Worm (Caenorhabditis elegans) whole organism, young adult: Measurements from ENCODE around the gene str-10.

Experiments used
- B0019.2 ChIP-seq: fragments of 200-800 bp; sonication (Bioruptor generic); conservative IDR thresholded peaks from 2 replicates; pipeline ENCODE4 v1.3.6; 2022; ENCODE audit warnings: missing genetic modification reagents, missing genetic modification characterization, missing compliant biosample characterization
- B0261.1 ChIP-seq: sonication (generic microtip); optimal IDR thresholded peaks from 2 replicates; lab custom pipeline; 2016; ENCODE audit warnings: mild to moderate bottlenecking, missing genetic modification characterization, moderate library complexity, missing compliant biosample characterization
- D2030.7 ChIP-seq: fragments of 200-800 bp; sonication (Bioruptor generic); IDR thresholded peaks from 2 replicates; pipeline ENCODE4 v1.3.6; 2022; ENCODE audit warnings: missing genetic modification reagents, missing genetic modification characterization, missing compliant biosample characterization
- F10E7.11 ChIP-seq: sonication (generic microtip); optimal IDR thresholded peaks from 2 replicates; lab custom pipeline; 2017; ENCODE audit warnings: mild to moderate bottlenecking, missing genetic modification characterization, moderate library complexity, missing compliant biosample characterization
- F23B12.7 ChIP-seq: sonication (generic microtip); optimal IDR thresholded peaks from 2 replicates; lab custom pipeline; 2017; ENCODE audit warnings: missing genetic modification characterization, mild to moderate bottlenecking, missing compliant biosample characterization, antibody characterized with exemption, moderate library complexity; ENCODE audit not compliant: insufficient read depth
- F37B4.10 ChIP-seq: fragments of 200-800 bp; sonication (Bioruptor generic); IDR thresholded peaks from 2 replicates; pipeline ENCODE4 v1.3.6; 2022; ENCODE audit warnings: missing genetic modification characterization, missing compliant biosample characterization
- F49E8.2 ChIP-seq: sonication (generic microtip); optimal IDR thresholded peaks from 3 replicates; lab custom pipeline; 2017; ENCODE audit warnings: missing genetic modification characterization, mild to moderate bottlenecking, missing compliant biosample characterization, antibody characterized with exemption, moderate library complexity; ENCODE audit not compliant: insufficient read depth
- F52B5.7 ChIP-seq: sonication (generic microtip); optimal IDR thresholded peaks from 2 replicates; lab custom pipeline; 2016; ENCODE audit warnings: mild to moderate bottlenecking, missing genetic modification characterization, missing compliant biosample characterization
- F55B11.4 ChIP-seq: sonication (generic microtip); optimal IDR thresholded peaks from 2 replicates; lab custom pipeline; 2016; ENCODE audit warnings: missing compliant biosample characterization, missing genetic modification characterization, borderline replicate concordance; ENCODE audit not compliant: insufficient read depth
- T26A5.8 ChIP-seq: sonication (generic microtip); optimal IDR thresholded peaks from 2 replicates; lab custom pipeline; 2016; ENCODE audit warnings: missing genetic modification characterization, missing compliant biosample characterization
- Y53F4B.3 ChIP-seq: fragments of 200-800 bp; sonication (Bioruptor generic); IDR thresholded peaks from 2 replicates; pipeline ENCODE4 v1.3.6; 2022; ENCODE audit warnings: missing genetic modification reagents, missing genetic modification characterization, missing compliant biosample characterization
- Y56A3A.18 ChIP-seq: fragments of 200-800 bp; sonication (Bioruptor generic); IDR thresholded peaks from 2 replicates; pipeline ENCODE4 v1.3.6; 2022; ENCODE audit warnings: missing genetic modification reagents, missing genetic modification characterization, missing compliant biosample characterization
- aptf-2 ChIP-seq: fragments of 200-800 bp; sonication (Bioruptor generic); conservative IDR thresholded peaks from 2 replicates; pipeline ENCODE4 v1.3.6; 2022; ENCODE audit warnings: missing genetic modification reagents, missing genetic modification characterization, missing compliant biosample characterization
- aptf-3 ChIP-seq: fragments of 200-800 bp; sonication (Bioruptor generic); IDR thresholded peaks from 2 replicates; pipeline ENCODE4 v1.3.6; 2022; ENCODE audit warnings: missing genetic modification characterization, missing compliant biosample characterization
- atf-7 ChIP-seq: sonication (generic microtip); optimal IDR thresholded peaks from 2 replicates; lab custom pipeline; 2017; ENCODE audit warnings: mild to moderate bottlenecking, missing genetic modification characterization, missing compliant biosample characterization
- athp-1 ChIP-seq: sonication (generic microtip); optimal IDR thresholded peaks from 2 replicates; lab custom pipeline; 2017; ENCODE audit warnings: mild to moderate bottlenecking, missing genetic modification characterization, missing compliant biosample characterization
- attf-3 ChIP-seq: fragments of 200-800 bp; sonication (Bioruptor generic); conservative IDR thresholded peaks from 2 replicates; pipeline ENCODE4 v1.3.6; 2022; ENCODE audit warnings: missing genetic modification reagents, missing genetic modification characterization, missing compliant biosample characterization
- cebp-1 ChIP-seq, 2 experiments: fragments of 200-800 bp in 1 of 2; sonication (Bioruptor generic) in 1 of 2; sonication (generic microtip) in 1 of 2; IDR thresholded peaks in 1 of 2; optimal IDR thresholded peaks in 1 of 2; 2 replicates each; pipeline versions ENCODE4 v1.3.6 to Lab custom; 2017 to 2022; ENCODE audit warnings: missing compliant biosample characterization in 2 of 2, missing genetic modification characterization in 2 of 2, mild to moderate bottlenecking in 1 of 2, missing genetic modification reagents in 1 of 2, moderate library complexity in 1 of 2
- cebp-2 ChIP-seq: fragments of 200-800 bp; sonication (Bioruptor generic); IDR thresholded peaks from 2 replicates; pipeline ENCODE4 v1.3.6; 2022; ENCODE audit warnings: missing genetic modification characterization, missing compliant biosample characterization
- ceh-40 ChIP-seq: fragments of 200-800 bp; sonication (Bioruptor generic); IDR thresholded peaks from 2 replicates; pipeline ENCODE4 v1.3.6; 2022; ENCODE audit warnings: missing genetic modification characterization, missing compliant biosample characterization
- chd-7 ChIP-seq: sonication (generic microtip); optimal IDR thresholded peaks from 2 replicates; lab custom pipeline; 2016; ENCODE audit warnings: mild to moderate bottlenecking, missing genetic modification characterization, moderate library complexity, missing compliant biosample characterization
- die-1 ChIP-seq: sonication (generic microtip); optimal IDR thresholded peaks from 2 replicates; lab custom pipeline; 2016; ENCODE audit warnings: missing genotype, mild to moderate bottlenecking, missing genetic modification characterization, missing compliant biosample characterization
- egl-18 ChIP-seq: fragments of 200-800 bp; sonication (Bioruptor generic); IDR thresholded peaks from 2 replicates; pipeline ENCODE4 v1.3.6; 2022; ENCODE audit warnings: missing genetic modification reagents, missing genetic modification characterization, missing compliant biosample characterization
- him-1 ChIP-seq: sonication (generic microtip); optimal IDR thresholded peaks from 2 replicates; lab custom pipeline; 2016; ENCODE audit warnings: missing genotype, missing genetic modification reagents, missing genetic modification characterization, missing compliant biosample characterization
- hlh-12 ChIP-seq: sonication (generic microtip); optimal IDR thresholded peaks from 2 replicates; lab custom pipeline; 2016; ENCODE audit warnings: missing genetic modification characterization, missing compliant biosample characterization
- hlh-26 ChIP-seq: fragments of 200-800 bp; sonication (Bioruptor generic); conservative IDR thresholded peaks from 2 replicates; pipeline ENCODE4 v1.3.6; 2022; ENCODE audit warnings: missing genetic modification reagents, missing genetic modification characterization, missing compliant biosample characterization
- hsf-1 ChIP-seq: fragments of 200-800 bp; sonication (Bioruptor generic); IDR thresholded peaks from 2 replicates; pipeline ENCODE4 v1.3.6; 2022; ENCODE audit warnings: missing genetic modification reagents, missing genetic modification characterization, missing compliant biosample characterization
- lag-1 ChIP-seq: fragments of 200-800 bp; sonication (Bioruptor generic); IDR thresholded peaks from 2 replicates; pipeline ENCODE4 v1.3.6; 2022; ENCODE audit warnings: missing genetic modification reagents, missing genetic modification characterization, missing compliant biosample characterization
- let-526 ChIP-seq: fragments of 200-800 bp; sonication (Bioruptor generic); IDR thresholded peaks from 2 replicates; pipeline ENCODE4 v1.3.6; 2022; ENCODE audit warnings: missing genetic modification reagents, missing genetic modification characterization, missing compliant biosample characterization
- let-607 ChIP-seq, 2 experiments: fragments of 200-800 bp in 1 of 2; sonication (Bioruptor generic) in 1 of 2; sonication (generic microtip) in 1 of 2; optimal IDR thresholded peaks; 2 replicates each; lab custom pipeline; 2016 to 2018; ENCODE audit warnings: mild to moderate bottlenecking in 2 of 2, missing compliant biosample characterization in 2 of 2, missing genetic modification characterization in 2 of 2, moderate library complexity in 2 of 2, missing genotype in 1 of 2
- lin-26 ChIP-seq: fragments of 200-800 bp; sonication (Bioruptor generic); IDR thresholded peaks from 2 replicates; pipeline ENCODE4 v1.3.6; 2022; ENCODE audit warnings: missing genetic modification reagents, missing genetic modification characterization, missing compliant biosample characterization
- lin-54 ChIP-seq: fragments of 200-800 bp; sonication (Bioruptor generic); optimal IDR thresholded peaks from 2 replicates; lab custom pipeline; 2018; ENCODE audit warnings: mild to moderate bottlenecking, missing genetic modification characterization, missing compliant biosample characterization
- lir-1 ChIP-seq: fragments of 200-800 bp; sonication (Bioruptor generic); conservative IDR thresholded peaks from 2 replicates; pipeline ENCODE4 v1.3.6; 2022; ENCODE audit warnings: missing genetic modification reagents, missing genetic modification characterization, missing compliant biosample characterization
- madf-3 ChIP-seq: fragments of 200-800 bp; sonication (Bioruptor generic); IDR thresholded peaks from 2 replicates; pipeline ENCODE4 v1.3.6; 2022; ENCODE audit warnings: missing genetic modification reagents, missing genetic modification characterization, missing compliant biosample characterization
- madf-8 ChIP-seq: fragments of 200-800 bp; sonication (Bioruptor generic); conservative IDR thresholded peaks from 2 replicates; pipeline ENCODE4 v1.3.6; 2022; ENCODE audit warnings: missing genetic modification reagents, missing genetic modification characterization, missing compliant biosample characterization
- mes-4 ChIP-seq: sonication (generic microtip); optimal IDR thresholded peaks from 2 replicates; lab custom pipeline; 2016; ENCODE audit warnings: missing genotype, missing genetic modification characterization, missing compliant biosample characterization
- nfya-2 ChIP-seq: fragments of 200-800 bp; sonication (Bioruptor generic); IDR thresholded peaks from 2 replicates; pipeline ENCODE4 v1.3.6; 2022; ENCODE audit warnings: missing genetic modification reagents, missing genetic modification characterization, missing compliant biosample characterization
- nfyb-1 ChIP-seq: fragments of 200-800 bp; sonication (Bioruptor generic); IDR thresholded peaks from 2 replicates; pipeline ENCODE4 v1.3.6; 2022; ENCODE audit warnings: missing genetic modification reagents, missing genetic modification characterization, missing compliant biosample characterization
- nhr-120 ChIP-seq: fragments of 200-800 bp; sonication (Bioruptor generic); IDR thresholded peaks from 2 replicates; pipeline ENCODE4 v1.3.6; 2022; ENCODE audit warnings: missing genetic modification characterization, missing compliant biosample characterization
- nhr-27 ChIP-seq: fragments of 200-800 bp; sonication (Bioruptor generic); optimal IDR thresholded peaks from 2 replicates; lab custom pipeline; 2018; ENCODE audit warnings: mild to moderate bottlenecking, missing genetic modification characterization, moderate library complexity, missing compliant biosample characterization
- nhr-90 ChIP-seq: sonication (generic microtip); optimal IDR thresholded peaks from 2 replicates; lab custom pipeline; 2016; ENCODE audit warnings: missing genotype, mild to moderate bottlenecking, missing genetic modification characterization, missing compliant biosample characterization
- sptf-2 ChIP-seq: fragments of 200-800 bp; sonication (Bioruptor generic); optimal IDR thresholded peaks from 2 replicates; lab custom pipeline; 2018; ENCODE audit warnings: mild to moderate bottlenecking, missing genetic modification characterization, missing compliant biosample characterization
- tbp1 ChIP-seq: fragments of 200-800 bp; sonication (Bioruptor generic); optimal IDR thresholded peaks from 2 replicates; lab custom pipeline; 2018; ENCODE audit warnings: mild to moderate bottlenecking, missing genetic modification characterization, missing compliant biosample characterization
- tbx-9 ChIP-seq: sonication (generic microtip); optimal IDR thresholded peaks from 2 replicates; lab custom pipeline; 2016; ENCODE audit warnings: borderline replicate concordance, missing genetic modification characterization, inconsistent platforms, missing compliant biosample characterization
- unc-130 ChIP-seq: sonication (generic microtip); optimal IDR thresholded peaks from 2 replicates; lab custom pipeline; 2016; ENCODE audit warnings: missing genetic modification reagents, missing genetic modification characterization, missing compliant biosample characterization
- zfh-2 ChIP-seq: fragments of 200-800 bp; sonication (Bioruptor generic); conservative IDR thresholded peaks from 2 replicates; pipeline ENCODE4 v1.3.6; 2022; ENCODE audit warnings: missing genetic modification reagents, missing genetic modification characterization, missing compliant biosample characterization
- zim-3 ChIP-seq: sonication (generic microtip); optimal IDR thresholded peaks from 2 replicates; lab custom pipeline; 2017; ENCODE audit warnings: mild to moderate bottlenecking, missing genetic modification characterization, moderate library complexity, missing compliant biosample characterization
- ztf-6 ChIP-seq: fragments of 200-800 bp; sonication (Bioruptor generic); IDR thresholded peaks from 2 replicates; pipeline ENCODE4 v1.3.6; 2022; ENCODE audit warnings: missing genetic modification reagents, missing genetic modification characterization, missing compliant biosample characterization

The str-10 gene

DNA sequence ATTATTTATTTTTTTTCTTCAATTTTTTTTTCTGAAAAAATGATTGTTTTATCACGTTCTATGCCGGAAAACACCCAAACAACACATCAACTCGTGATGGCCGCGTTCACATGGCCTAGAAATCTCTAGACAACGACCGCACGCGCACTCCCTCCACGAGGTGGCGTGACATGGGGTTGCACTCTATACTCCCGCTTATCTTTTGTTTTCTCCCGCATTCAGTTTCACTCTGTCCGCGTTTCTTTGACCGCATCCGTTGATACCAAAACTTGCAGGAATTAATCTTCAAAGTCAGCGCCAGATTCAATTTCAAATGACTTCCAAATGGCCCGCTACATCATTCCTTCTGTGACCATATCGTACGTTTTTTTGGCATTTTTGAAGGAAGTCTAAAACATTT, 22.5 kb downstream of the str-10 start, which contains the start of gene F17H10.1 (continued):
- TF ChIP-seq zfh-2 (GFP tag; lab: Robert Waterston, UW) = no peak; the same call in 1 of the 2 replicates
- TF ChIP-seq zim-3 (tag; lab: Kevin White, UChicago) = no peak
- peak; percentile 70; the same call in 1 of the 2 replicates for TF ChIP-seq lin-26
- 0 out of 2 replicates have a peak, but pooled peaks have one; percentile 21 for TF ChIP-seq ztf-6
- TF ChIP-seq unc-130 (GFP tag; lab: Kevin White, UChicago) = no peak
- TF ChIP-seq die-1 (tag; lab: Kevin White, UChicago) = peak; percentile 66
- TF ChIP-seq madf-8 (GFP tag; lab: Robert Waterston, UW) = no peak
- peak; percentile 48 for TF ChIP-seq nhr-90 (tag; lab: Kevin White, UChicago)
- TF ChIP-seq madf-3 (GFP tag; lab: Robert Waterston, UW) = no peak
- no peak for TF ChIP-seq Y53F4B.3 (GFP tag; lab: Robert Waterston, UW)
- TF ChIP-seq F55B11.4 (tag; lab: Kevin White, UChicago) = no peak
- peak; percentile 89 for TF ChIP-seq nfyb-1
- TF ChIP-seq F37B4.10 = no peak
- 0 out of 2 replicates have a peak, but pooled peaks have one; percentile 44 for TF ChIP-seq cebp-1 (GFP tag; IDR thresholded peaks at IDR 0.05; lab: Robert Waterston, UW)
- TF ChIP-seq cebp-1 (tag; optimal IDR thresholded peaks at IDR 0.05; lab: Kevin White, UChicago) = peak; percentile 82
- TF ChIP-seq atf-7 (tag; lab: Kevin White, UChicago) = peak; percentile 85
- no peak for TF ChIP-seq B0019.2 (GFP tag; lab: Robert Waterston, UW)
- TF ChIP-seq hlh-12 (tag; lab: Kevin White, UChicago) = no peak
- TF ChIP-seq mes-4 (tag; lab: Kevin White, UChicago) = no peak
- TF ChIP-seq tbx-9 (tag; lab: Kevin White, UChicago) = no peak
- no peak for TF ChIP-seq nfya-2
- TF ChIP-seq lag-1 (GFP tag; lab: Robert Waterston, UW) = no peak
- no peak for TF ChIP-seq attf-3 (GFP tag; lab: Robert Waterston, UW)
- no peak for TF ChIP-seq cebp-2
- peak; percentile 86; the same call in 1 of the 2 replicates for TF ChIP-seq let-526 (GFP tag; lab: Robert Waterston, UW)
- TF ChIP-seq aptf-2 (GFP tag; lab: Robert Waterston, UW) = no peak
- TF ChIP-seq ceh-40 (GFP tag; lab: Robert Waterston, UW) = 0 out of 2 replicates have a peak, but pooled peaks have one; percentile 59
- no peak for TF ChIP-seq nhr-120 (GFP tag; lab: Robert Waterston, UW)
- TF ChIP-seq hsf-1 = peak; percentile 90
- TF ChIP-seq him-1 (tag; lab: Kevin White, UChicago) = no peak
- TF ChIP-seq F10E7.11 = no peak
- TF ChIP-seq nhr-27 = no peak
- peak; percentile 64 for TF ChIP-seq lir-1 (GFP tag; lab: Robert Waterston, UW)
- peak; percentile 39 for TF ChIP-seq lin-54
- peak; percentile 39 for TF ChIP-seq F23B12.7 (tag; lab: Kevin White, UChicago)
- no peak for TF ChIP-seq Y56A3A.18 (GFP tag; lab: Robert Waterston, UW)
- no peak for TF ChIP-seq F49E8.2
- TF ChIP-seq D2030.7 (GFP tag; lab: Robert Waterston, UW) = no peak
- no peak for TF ChIP-seq athp-1 (tag; lab: Kevin White, UChicago)
- TF ChIP-seq B0261.1 (tag; lab: Kevin White, UChicago) = peak; percentile 1
- peak; percentile 66 for TF ChIP-seq tbp1
- no peak for TF ChIP-seq F52B5.7 (tag; lab: Kevin White, UChicago)
- no peak for TF ChIP-seq sptf-2 (GFP tag; lab: Kevin White, UChicago)
- TF ChIP-seq aptf-3 (GFP tag; lab: Robert Waterston, UW) = no peak
- no peak for TF ChIP-seq T26A5.8
- TF ChIP-seq egl-18 (GFP tag; lab: Robert Waterston, UW) = no peak
- peak; percentile 78 for TF ChIP-seq chd-7
- TF ChIP-seq hlh-26 (GFP tag; lab: Robert Waterston, UW) = no peak
- TF ChIP-seq let-607 (tag; optimal IDR thresholded peaks at IDR 0.05; lab: Kevin White, UChicago) = peak in 1 of 2 experiments; percentile 76
